Worm (Caenorhabditis elegans): ENCODE measurements around the gene sre-28.

sre-28 gene

DNA sequence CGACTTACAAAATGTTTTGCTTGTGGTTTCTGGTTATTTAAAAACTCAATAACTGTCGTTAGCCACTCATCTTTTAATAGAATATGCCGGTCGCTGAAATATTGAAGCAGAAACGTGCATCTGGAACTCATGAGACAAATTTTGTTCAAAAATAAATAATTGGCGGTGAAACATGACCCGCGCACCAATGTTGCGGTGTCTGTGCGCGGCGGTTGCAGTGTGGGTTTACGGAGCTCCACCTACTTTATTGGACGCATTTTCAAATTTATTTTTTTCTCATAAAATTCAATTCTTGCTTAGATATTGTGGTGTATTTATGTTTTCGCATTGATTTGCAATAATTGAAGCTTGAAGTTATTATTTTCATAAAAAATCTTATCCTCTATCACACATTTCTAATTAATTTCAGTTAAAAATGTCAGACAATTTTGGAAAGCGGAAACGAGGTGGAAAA lies 13.6 kb upstream of the sre-28 start, which contains the start of the genes rmh-2 and suds-3:
Gene rmh-2 (minus strand): TSS at position 164 of the 454 bp plus-strand sequence.
Gene suds-3 (plus strand): TSS at position 404 of the 454 bp plus-strand sequence.
- peak; percentile 27 for TF ChIP-seq hlh-30 (tag; optimal IDR thresholded peaks at IDR 0.05; ENCODE audit: insufficient read depth)
- peak; percentile 23 for TF ChIP-seq nhr-28 (tag; optimal IDR thresholded peaks at IDR 0.05)
- TF ChIP-seq nhr-102 (tag; optimal IDR thresholded peaks at IDR 0.05): no peak
- TF ChIP-seq nhr-77 (tag; optimal IDR thresholded peaks at IDR 0.05): peak; percentile 1
- no peak for TF ChIP-seq nhr-42 (GFP tag; IDR thresholded peaks at IDR 0.05)
- peak; percentile 85 for TF ChIP-seq R02D3.7 (tag; optimal IDR thresholded peaks at IDR 0.05)
- TF ChIP-seq ztf-7 (tag; optimal IDR thresholded peaks at IDR 0.05): no peak
- peak; percentile 79 for TF ChIP-seq dpl-1 (GFP tag; optimal IDR thresholded peaks at IDR 0.05)
- no peak for TF ChIP-seq nhr-25 (tag; optimal IDR thresholded peaks at IDR 0.05; ENCODE audit: borderline replicate concordance, insufficient read depth)
- TF ChIP-seq pha-4 (GFP tag; IDR thresholded peaks at IDR 0.05): 0 out of 2 replicates have a peak, but pooled peaks have one; percentile 32
- no peak for TF ChIP-seq pha-4 (tag; optimal IDR thresholded peaks at IDR 0.05)
- no peak for TF ChIP-seq lir-3 (tag; optimal IDR thresholded peaks at IDR 0.05)
- TF ChIP-seq zag-1 (tag; optimal IDR thresholded peaks at IDR 0.05): no peak

DNA sequence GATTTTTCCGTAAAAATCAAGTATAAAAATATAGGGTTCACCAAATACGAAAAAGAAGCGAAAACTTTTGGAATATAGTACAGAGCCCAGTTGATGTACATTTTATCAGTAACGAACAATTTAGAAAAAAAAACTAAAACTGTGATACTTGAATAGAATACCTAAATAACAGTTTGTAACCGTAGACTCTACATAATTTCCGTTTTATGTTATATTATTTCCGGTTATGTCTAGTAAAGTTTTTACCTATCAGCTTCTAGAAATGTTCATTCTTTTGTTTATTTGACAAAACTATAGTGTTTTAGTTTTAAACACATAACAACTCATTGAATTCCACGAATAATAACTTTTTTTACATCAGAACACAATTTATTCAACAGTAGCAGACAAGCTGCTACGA lies 6.8 kb upstream of the sre-28 start, which contains the start of gene srj-33:
Gene srj-33 (minus strand): TSS at position 101 of the 400 bp plus-strand sequence.
- TF ChIP-seq dmd-8 (GFP tag; IDR thresholded peaks at IDR 0.05) (no peak), F44E2.7 (GFP tag; IDR thresholded peaks at IDR 0.05) (no peak), mdl-1 (tag; optimal IDR thresholded peaks at IDR 0.05) (no peak), nhr-77 (tag; optimal IDR thresholded peaks at IDR 0.05) (no peak), unc-62 (GFP tag; optimal IDR thresholded peaks at IDR 0.05 in 1 of 2) (no peak), unc-62 (tag; optimal IDR thresholded peaks at IDR 0.05) (no peak), nhr-28 (tag; optimal IDR thresholded peaks at IDR 0.05) (no peak), dmd-6 (GFP tag; IDR thresholded peaks at IDR 0.05) (no peak), ceh-20 (GFP tag; IDR thresholded peaks at IDR 0.05) (no peak), unc-130 (GFP tag; optimal IDR thresholded peaks at IDR 0.05) (no peak), lin-1 (GFP tag; IDR thresholded peaks at IDR 0.05) (no peak), nhr-42 (GFP tag; IDR thresholded peaks at IDR 0.05) (no peak), gei-8 (GFP tag; optimal IDR thresholded peaks at IDR 0.05) (no peak), ama-1 (optimal IDR thresholded peaks at IDR 0.05) (no peak), lin-29 (GFP tag; IDR thresholded peaks at IDR 0.05) (no peak)

DNA sequence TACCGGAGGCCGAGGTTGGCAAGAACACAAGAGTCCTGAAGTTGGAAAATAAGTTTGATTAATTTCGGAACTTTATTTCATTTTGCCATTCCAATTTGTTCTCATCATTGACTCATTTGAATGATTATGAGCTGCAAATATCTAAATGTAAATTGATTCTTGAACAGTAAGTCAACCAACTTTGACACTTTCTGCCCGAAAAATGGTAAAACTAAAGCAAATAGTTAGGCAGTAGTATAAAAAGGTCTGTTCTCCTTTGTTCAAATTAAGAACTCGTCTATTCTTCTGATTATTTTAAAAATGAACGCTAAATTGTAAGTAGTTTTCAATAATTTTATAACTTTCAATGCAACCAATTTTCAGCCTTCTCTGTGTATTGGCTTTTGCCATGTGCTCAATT lies 1.2 kb upstream of the sre-28 start, which contains the start of gene fipr-12:
Gene fipr-12 (plus strand): TSS at position 301 of the 400 bp plus-strand sequence.
- no peak for TF ChIP-seq lin-39 (tag; optimal IDR thresholded peaks at IDR 0.05)
- no peak for TF ChIP-seq D1046.2 (GFP tag; IDR thresholded peaks at IDR 0.05)
- TF ChIP-seq php-3 (GFP tag; IDR thresholded peaks at IDR 0.05): no peak
- TF ChIP-seq snpc-1.2 (GFP tag; IDR thresholded peaks at IDR 0.05): no peak
- TF ChIP-seq zfp-3 (GFP tag; conservative IDR thresholded peaks at IDR 0.05): no peak
- TF ChIP-seq unc-62 (GFP tag; optimal IDR thresholded peaks at IDR 0.05 in 1 of 2): peak in 1 of 2 experiments; percentile 70
- TF ChIP-seq unc-62 (tag; optimal IDR thresholded peaks at IDR 0.05): no peak

DNA sequence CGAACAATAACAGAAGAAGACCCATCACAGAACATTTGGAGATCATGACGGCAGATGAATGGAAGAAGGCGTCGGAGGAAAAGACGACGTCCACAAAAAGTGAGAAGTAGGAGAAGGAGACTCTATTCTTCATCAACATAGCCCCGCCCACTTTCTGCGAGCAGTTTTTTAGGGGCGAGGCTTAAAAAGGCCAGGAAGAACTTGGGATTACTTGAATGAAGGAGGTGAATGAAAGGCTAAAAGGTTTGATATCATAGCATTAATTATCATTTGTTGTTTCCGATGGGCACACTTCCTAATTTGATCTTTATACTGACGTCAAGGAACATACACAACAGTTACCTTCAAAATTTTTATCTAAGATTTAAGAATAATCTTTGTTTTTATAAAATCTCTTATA lies 4.6 kb downstream of the sre-28 start, which contains the start of gene nlp-58:
Gene nlp-58 (minus strand): TSS at position 101 of the 400 bp plus-strand sequence.
- TF ChIP-seq ZK337.2 (GFP tag; IDR thresholded peaks at IDR 0.05): no peak

DNA sequence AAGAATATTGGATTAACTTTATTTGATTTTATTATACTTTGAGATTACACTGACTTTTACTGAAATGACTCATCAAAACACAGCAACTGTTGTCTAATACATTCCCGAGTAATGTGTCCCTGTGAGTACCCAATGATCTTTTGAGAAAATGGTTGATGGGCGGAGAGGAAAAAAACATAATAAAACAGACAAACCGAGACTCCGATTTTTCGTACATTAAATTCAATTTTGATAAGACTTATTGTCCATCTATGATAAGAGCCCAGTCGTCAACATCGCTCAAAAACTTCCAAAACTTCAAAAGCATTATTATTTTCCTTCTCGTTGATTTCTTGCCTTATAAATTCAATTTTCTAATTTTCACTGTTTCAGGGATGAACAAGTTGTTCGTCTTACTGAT lies 6.7 kb downstream of the sre-28 start, which contains the start of gene ttr-46:
Gene ttr-46 (plus strand): TSS at position 373 of the 400 bp plus-strand sequence.
- no peak for TF ChIP-seq daf-16 (GFP tag; optimal IDR thresholded peaks at IDR 0.05)
- TF ChIP-seq daf-16 (tag; optimal IDR thresholded peaks at IDR 0.05): peak; percentile 65
- peak; percentile 53 for TF ChIP-seq nhr-28 (tag; optimal IDR thresholded peaks at IDR 0.05)
- TF ChIP-seq lin-39 (tag; optimal IDR thresholded peaks at IDR 0.05): no peak
- TF ChIP-seq Y5F2A.4 (GFP tag; optimal IDR thresholded peaks at IDR 0.05): no peak
- peak; percentile 63 for TF ChIP-seq pqm-1 (tag; optimal IDR thresholded peaks at IDR 0.05)
- no peak for TF ChIP-seq mdl-1 (tag; optimal IDR thresholded peaks at IDR 0.05)

Measured in whole organism, L4 larva.